Fruit fly (Drosophila melanogaster): ENCODE results near the gene CG7460.

Gene CG7460

dm6 chr3L:17759072-17759747, 18.9 kb downstream of the CG7460 start, which contains the start of gene CG32181:
Gene CG32181 (plus strand): TSS chr3L:17759697.
- no peak for TF ChIP-seq Abd-B (GFP tag; optimal IDR thresholded peaks at IDR 0.05)
- TF ChIP-seq Hnf4 (GFP tag; optimal IDR thresholded peaks at IDR 0.05), result no peak
- TF ChIP-seq CG9705 (GFP tag; optimal IDR thresholded peaks at IDR 0.05), result no peak
- no peak for TF ChIP-seq fru (GFP tag; optimal IDR thresholded peaks at IDR 0.05)
- no peak for TF ChIP-seq tai (GFP tag; optimal IDR thresholded peaks at IDR 0.05)
- no peak for TF ChIP-seq HLH106 (tag; optimal IDR thresholded peaks at IDR 0.05)
- no peak for TF ChIP-seq dsf (GFP tag; optimal IDR thresholded peaks at IDR 0.05; ENCODE audit: borderline replicate concordance)
- TF ChIP-seq sage (GFP tag; optimal IDR thresholded peaks at IDR 0.05), result no peak

- no peak for TF ChIP-seq rgr (GFP tag; optimal IDR thresholded peaks at IDR 0.05)
- no peak for TF ChIP-seq Myc (optimal IDR thresholded peaks at IDR 0.05)
Measured at dm6 chr3L:17763987-17764386, 23.6 kb downstream of the CG7460 start, which contains the start of the genes Adgf-A and Adgf-A2. Gene Adgf-A (minus strand): TSS chr3L:17764158. Gene Adgf-A2 (minus strand): TSS chr3L:17764158.

DNA sequence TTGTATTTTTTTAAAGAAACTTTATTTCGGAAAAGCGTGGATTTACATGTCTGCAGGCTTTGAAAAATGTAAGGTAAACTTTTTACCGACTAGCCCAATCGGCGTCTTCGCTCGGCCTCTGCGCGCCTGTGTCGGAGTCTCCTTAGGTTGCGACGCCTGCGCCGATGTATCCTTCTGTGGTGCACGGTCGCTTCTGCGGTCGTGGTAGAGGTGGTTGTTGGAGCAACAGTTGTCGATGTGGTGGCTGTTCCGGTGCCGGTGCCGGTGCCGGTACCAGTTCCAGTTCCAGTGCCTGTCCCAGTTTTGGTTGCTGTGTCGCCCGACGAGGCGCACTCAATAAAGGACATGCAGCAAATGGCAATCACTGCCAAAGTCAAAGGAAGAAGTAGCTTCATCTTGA, 50.7 kb downstream of the CG7460 start:
- no peak for TF ChIP-seq h (GFP tag; optimal IDR thresholded peaks at IDR 0.05)
- no peak for TF ChIP-seq OdsH (GFP tag; optimal IDR thresholded peaks at IDR 0.05)
- no peak for TF ChIP-seq CG32264 (GFP tag; optimal IDR thresholded peaks at IDR 0.05)
- no peak for TF ChIP-seq ey (GFP tag; optimal IDR thresholded peaks at IDR 0.05)

- TF ChIP-seq jim (GFP tag; optimal IDR thresholded peaks at IDR 0.05) (no peak), usp (GFP tag; optimal IDR thresholded peaks at IDR 0.05) (no peak), CG32264 (GFP tag; optimal IDR thresholded peaks at IDR 0.05) (no peak), CG9705 (GFP tag; optimal IDR thresholded peaks at IDR 0.05) (no peak), foxo (GFP tag; optimal IDR thresholded peaks at IDR 0.05) (no peak), ey (GFP tag; optimal IDR thresholded peaks at IDR 0.05) (no peak), Sp1 (GFP tag; optimal IDR thresholded peaks at IDR 0.05) (no peak), brk (GFP tag; optimal IDR thresholded peaks at IDR 0.05) (no peak), CrebA (GFP tag; optimal IDR thresholded peaks at IDR 0.05; ENCODE audit: borderline replicate concordance) (no peak), fru (GFP tag; optimal IDR thresholded peaks at IDR 0.05) (no peak), Dfd (GFP tag; optimal IDR thresholded peaks at IDR 0.05) (no peak), Vsx2 (GFP tag; optimal IDR thresholded peaks at IDR 0.05; ENCODE audit: partially characterized antibody) (no peak), Dif (GFP tag; optimal IDR thresholded peaks at IDR 0.05; ENCODE audit: partially characterized antibody) (no peak), OdsH (GFP tag; optimal IDR thresholded peaks at IDR 0.05) (no peak), Abd-B (GFP tag; optimal IDR thresholded peaks at IDR 0.05) (no peak), h (GFP tag; optimal IDR thresholded peaks at IDR 0.05) (no peak), br (GFP tag; optimal IDR thresholded peaks at IDR 0.05) (no peak), sage (GFP tag; optimal IDR thresholded peaks at IDR 0.05) (no peak)
Measured at dm6 chr3L:17791467-17791494, 50.9 kb downstream of the CG7460 start, which contains the start of gene CG42815. Gene CG42815 (minus strand): TSS chr3L:17791486.

DNA sequence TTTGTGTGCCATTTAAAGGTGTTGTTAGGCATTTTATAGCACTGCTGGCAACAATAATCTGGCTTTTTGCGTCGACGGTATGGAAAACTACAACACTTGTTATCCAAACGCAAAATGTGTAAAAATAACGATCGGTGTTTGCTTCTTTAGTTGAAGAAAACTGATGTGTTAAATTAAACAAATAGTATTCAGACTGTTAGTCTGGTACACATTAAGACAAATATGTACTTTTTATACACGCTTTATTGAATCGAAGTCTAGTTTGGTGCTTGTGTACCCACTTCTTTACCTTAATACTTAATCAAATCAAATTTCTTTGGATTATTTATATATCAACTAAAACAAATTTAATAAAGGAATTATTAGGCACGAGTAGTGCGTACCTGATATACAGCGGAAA, 51.2 kb downstream of the CG7460 start:
- TF ChIP-seq Dif (GFP tag; optimal IDR thresholded peaks at IDR 0.05; ENCODE audit: partially characterized antibody), result no peak
- TF ChIP-seq tai (GFP tag; optimal IDR thresholded peaks at IDR 0.05), result no peak
- no peak for TF ChIP-seq Sp1 (GFP tag; optimal IDR thresholded peaks at IDR 0.05)
- no peak for TF ChIP-seq Hr83 (GFP tag; optimal IDR thresholded peaks at IDR 0.05; ENCODE audit: poor library complexity, severe bottlenecking)
- no peak for TF ChIP-seq N (GFP tag; optimal IDR thresholded peaks at IDR 0.05)
- no peak for TF ChIP-seq psq (GFP tag; optimal IDR thresholded peaks at IDR 0.05)
- TF ChIP-seq Hr78 (GFP tag; optimal IDR thresholded peaks at IDR 0.05), result no peak
- TF ChIP-seq CrebA (GFP tag; optimal IDR thresholded peaks at IDR 0.05; ENCODE audit: borderline replicate concordance), result no peak
- TF ChIP-seq foxo (GFP tag; optimal IDR thresholded peaks at IDR 0.05), result no peak
- TF ChIP-seq OdsH (GFP tag; optimal IDR thresholded peaks at IDR 0.05), result no peak
- no peak for TF ChIP-seq dl (GFP tag; optimal IDR thresholded peaks at IDR 0.05; ENCODE audit: insufficient read depth in 1 of 2, partially characterized antibody in 2 of 2)
- TF ChIP-seq HLH106 (tag; optimal IDR thresholded peaks at IDR 0.05), result no peak
- no peak for TF ChIP-seq woc (GFP tag; optimal IDR thresholded peaks at IDR 0.05)
